Fruit fly (Drosophila melanogaster): Measurements from ENCODE around the gene Ubc6.

DNA sequence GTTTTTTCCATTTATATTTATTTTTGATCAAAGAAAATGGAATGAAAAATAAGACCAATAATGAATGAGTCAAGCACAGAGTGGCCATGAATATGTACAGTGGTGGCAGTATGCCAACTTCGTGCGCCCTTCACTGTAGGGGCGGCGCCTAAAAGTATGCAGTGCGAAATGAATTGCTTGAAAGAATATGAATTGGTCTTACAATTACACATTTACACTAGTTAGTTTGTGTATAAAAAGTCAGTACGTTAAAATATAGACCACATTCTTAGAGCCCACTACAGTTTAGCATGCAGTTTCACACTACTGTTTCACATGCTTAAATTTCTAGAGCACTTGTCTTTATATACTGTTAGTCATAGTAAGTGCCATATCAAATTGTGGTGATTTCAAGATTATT, 10.2 kb upstream of the Ubc6 start:
- TF ChIP-seq CG6808 (GFP tag; optimal IDR thresholded peaks at IDR 0.05) (no peak), Hr39 (GFP tag; optimal IDR thresholded peaks at IDR 0.05) (peak; percentile 50), vri (GFP tag; optimal IDR thresholded peaks at IDR 0.05) (no peak), Sox102F (GFP tag; optimal IDR thresholded peaks at IDR 0.05) (no peak), CG7368 (GFP tag; optimal IDR thresholded peaks at IDR 0.05) (no peak)
